Worm (Caenorhabditis elegans): ENCODE results near the gene Y51H4A.13.

DNA sequence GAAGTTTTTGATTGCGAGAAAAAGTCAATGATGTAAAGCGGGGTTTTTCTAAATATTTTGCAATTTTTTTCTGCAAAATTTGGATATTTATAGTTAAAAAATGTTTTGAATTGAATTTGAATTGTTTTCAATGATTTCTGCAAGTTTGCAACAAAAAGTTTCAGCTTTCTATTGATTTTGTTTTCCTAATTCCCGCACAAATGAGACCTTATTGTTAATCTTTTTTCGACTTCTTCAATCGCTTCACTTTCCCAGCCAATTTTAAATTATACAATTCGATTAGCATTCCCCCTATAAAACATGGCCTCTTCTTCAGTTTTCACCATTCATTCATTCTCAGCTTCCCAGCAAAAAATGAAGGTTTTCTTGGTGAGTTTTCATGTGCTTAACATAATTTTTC, 15.6 kb downstream of the Y51H4A.13 start, which contains the start of gene fipr-27:
- no peak for TF ChIP-seq mep-1 (tag; optimal IDR thresholded peaks at IDR 0.05)
- no peak for TF ChIP-seq lin-35 (GFP tag; optimal IDR thresholded peaks at IDR 0.05)
- TF ChIP-seq unc-62 (GFP tag; optimal IDR thresholded peaks at IDR 0.05) = no peak
- no peak for TF ChIP-seq nhr-12 (tag; optimal IDR thresholded peaks at IDR 0.05)
- no peak for TF ChIP-seq lin-39 (tag; optimal IDR thresholded peaks at IDR 0.05)
- no peak for TF ChIP-seq nhr-47 (tag; optimal IDR thresholded peaks at IDR 0.05)
- no peak for TF ChIP-seq ztf-4 (tag; optimal IDR thresholded peaks at IDR 0.05)
